Worm (Caenorhabditis elegans) whole organism, L3 larva: ENCODE data around the gene T04C9.3.

Experiments used
- ZK546.5 ChIP-seq: sonication (generic microtip); optimal IDR thresholded peaks from 2 replicates; lab custom pipeline; 2017; ENCODE audit warnings: missing biosample characterization, missing genetic modification characterization
- fos-1 ChIP-seq: fragments of 150-350 bp; optimal IDR thresholded peaks from 2 replicates; lab custom pipeline; 2014; ENCODE audit warnings: missing biosample characterization, missing genetic modification characterization
- hmg-11 ChIP-seq: sonication (generic microtip); optimal IDR thresholded peaks from 2 replicates; lab custom pipeline; 2016; ENCODE audit warnings: missing genetic modification characterization, missing compliant biosample characterization
- nhr-11 ChIP-seq: fragments of 150-350 bp; optimal IDR thresholded peaks from 2 replicates; lab custom pipeline; 2014; ENCODE audit warnings: missing biosample characterization, missing genetic modification characterization
- nhr-76 ChIP-seq: fragments of 150-350 bp; sonication (generic microtip); optimal IDR thresholded peaks from 5 replicates; lab custom pipeline; 2014; ENCODE audit warnings: missing biosample characterization, missing genetic modification characterization
- pqm-1 ChIP-seq: fragments of 150-350 bp; optimal IDR thresholded peaks from 2 replicates; lab custom pipeline; 2017; ENCODE audit warnings: missing biosample characterization, missing genetic modification characterization, inconsistent platforms

- TF ChIP-seq pqm-1 (tag; lab: Kevin White, UChicago) (no peak), nhr-76 (no peak), ZK546.5 (tag; lab: Kevin White, UChicago) (no peak), fos-1 (tag; lab: Kevin White, UChicago) (no peak), nhr-11 (tag; lab: Kevin White, UChicago) (no peak), hmg-11 (tag; lab: Kevin White, UChicago) (no peak)
Observed at ce11 chrIII:6008989-6009610, 23.7 kb downstream of the T04C9.3 start, which contains the start of the genes gcna-1 and eftu-2.
